Worm (Caenorhabditis elegans) whole organism, L4/young adult: ENCODE data around the gene fbxl-2.

Experiments used
- W03F9.2 ChIP-seq: fragments of 150-350 bp; optimal IDR thresholded peaks from 2 replicates; lab custom pipeline; 2014; ENCODE audit warnings: missing biosample characterization, missing genetic modification characterization
- him-1 ChIP-seq: sonication (generic microtip); optimal IDR thresholded peaks from 2 replicates; lab custom pipeline; 2016; ENCODE audit warnings: missing genotype, missing genetic modification reagents, missing genetic modification characterization, missing compliant biosample characterization

DNA sequence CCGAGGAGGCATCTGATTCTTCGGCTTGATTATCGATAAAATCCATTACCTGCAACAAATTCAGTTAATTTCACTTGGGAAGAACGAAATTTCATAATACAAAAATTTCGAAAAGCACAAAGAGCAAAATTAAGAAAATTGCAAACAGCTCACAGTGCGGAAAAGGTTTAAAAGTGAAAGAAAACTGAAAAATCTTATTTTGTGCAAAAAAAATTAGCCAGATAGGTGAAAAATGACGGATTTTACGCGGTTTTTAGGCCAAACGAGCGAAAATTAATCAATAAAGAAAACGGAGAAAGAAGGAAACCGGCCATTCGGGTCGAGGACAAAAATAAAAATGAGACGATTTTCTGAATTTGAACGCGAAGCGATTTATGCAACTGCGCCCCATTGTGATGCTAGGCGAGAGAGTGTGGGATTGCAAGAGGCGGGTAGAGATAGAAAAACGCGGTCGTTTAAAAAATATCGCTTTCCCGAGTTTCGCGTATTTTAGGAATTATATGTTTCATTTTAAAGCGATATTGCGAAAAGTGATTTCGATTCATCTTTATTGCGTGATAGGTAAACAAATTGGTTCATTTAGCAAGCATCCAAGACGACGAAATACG is 36.3 kb upstream of the fbxl-2 start, which contains the start of gene emb-5:
- TF ChIP-seq him-1 (no peak), W03F9.2 (tag; lab: Kevin White, UChicago) (no peak)
